Fruit fly (Drosophila melanogaster) whole organism, pupa: ENCODE measurements around the gene bbx.

Experiments used
- CG15710 ChIP-seq: fragments of 200-800 bp; sonication (Bioruptor generic); optimal IDR thresholded peaks from 2 replicates; lab custom pipeline; 2018; ENCODE audit warnings: missing biosample characterization, mild to moderate bottlenecking, missing genetic modification characterization, moderate library complexity
- CG4496 ChIP-seq: fragments of 200-800 bp; sonication (Bioruptor generic); IDR thresholded peaks from 3 replicates; pipeline ENCODE4 v1.3.6; 2022; ENCODE audit warnings: missing biosample characterization, missing genetic modification characterization
- CG8301 ChIP-seq: fragments of 200-800 bp; sonication (Bioruptor generic); optimal IDR thresholded peaks from 2 replicates; lab custom pipeline; 2018; ENCODE audit warnings: missing biosample characterization, mild to moderate bottlenecking, missing genetic modification characterization
- fd96Ca ChIP-seq: fragments of 200-800 bp; sonication (Bioruptor generic); IDR thresholded peaks from 3 replicates; pipeline ENCODE4 v1.3.6; 2022; ENCODE audit warnings: missing biosample characterization, missing genetic modification characterization
- gl ChIP-seq: fragments of 200-800 bp; sonication (Bioruptor generic); optimal IDR thresholded peaks from 2 replicates; lab custom pipeline; 2018; ENCODE audit warnings: missing biosample characterization, mild to moderate bottlenecking, missing genetic modification characterization

dm6 chrX:21333135-21333534, 29.7 kb upstream of the bbx start:
- TF ChIP-seq CG8301 (tag; lab: Kevin White, UChicago) (no peak), CG4496 (no peak), fd96Ca (no peak), CG15710 (tag; lab: Kevin White, UChicago) (no peak), gl (tag; lab: Kevin White, UChicago) (no peak)
